Worm (Caenorhabditis elegans) whole organism, L1 larva: ENCODE measurements around the gene F52C12.6.

Experiments
- elt-3 ChIP-seq, 6 experiments: fragments of 150-350 bp in 1 of 6; sonication (generic microtip); optimal IDR thresholded peaks; 2 replicates each; lab custom pipeline; 2017 to 2018; ENCODE audit warnings: missing biosample characterization in 6 of 6, missing genetic modification characterization in 6 of 6, inconsistent platforms in 1 of 6
- isw-1 ChIP-seq: fragments of 200-800 bp; sonication (Bioruptor generic); IDR thresholded peaks from 2 replicates; pipeline ENCODE4 v1.3.6; 2022; ENCODE audit warnings: missing genetic modification characterization, missing compliant biosample characterization
- lin-13 ChIP-seq: fragments of 150-350 bp; optimal IDR thresholded peaks from 2 replicates; lab custom pipeline; 2014; ENCODE audit warnings: missing biosample characterization, missing genetic modification reagents, missing genetic modification characterization
- lin-15B ChIP-seq: fragments of 150-350 bp; sonication (generic microtip); optimal IDR thresholded peaks from 3 replicates; lab custom pipeline; 2014; ENCODE audit warnings: missing biosample characterization, missing genetic modification characterization
- lin-35 ChIP-seq, 2 experiments: fragments of 150-350 bp; optimal IDR thresholded peaks; 2 replicates each; lab custom pipeline; 2014; ENCODE audit warnings: missing biosample characterization in 2 of 2, missing genetic modification characterization in 2 of 2, missing genetic modification reagents in 2 of 2
- nhr-237 ChIP-seq: fragments of 150-350 bp; optimal IDR thresholded peaks from 2 replicates; lab custom pipeline; 2014; ENCODE audit warnings: missing biosample characterization, missing genetic modification characterization
- sup-37 ChIP-seq: fragments of 200-800 bp; sonication (Bioruptor generic); optimal IDR thresholded peaks from 2 replicates; lab custom pipeline; 2018; ENCODE audit warnings: mild to moderate bottlenecking, missing genetic modification characterization, missing compliant biosample characterization

DNA sequence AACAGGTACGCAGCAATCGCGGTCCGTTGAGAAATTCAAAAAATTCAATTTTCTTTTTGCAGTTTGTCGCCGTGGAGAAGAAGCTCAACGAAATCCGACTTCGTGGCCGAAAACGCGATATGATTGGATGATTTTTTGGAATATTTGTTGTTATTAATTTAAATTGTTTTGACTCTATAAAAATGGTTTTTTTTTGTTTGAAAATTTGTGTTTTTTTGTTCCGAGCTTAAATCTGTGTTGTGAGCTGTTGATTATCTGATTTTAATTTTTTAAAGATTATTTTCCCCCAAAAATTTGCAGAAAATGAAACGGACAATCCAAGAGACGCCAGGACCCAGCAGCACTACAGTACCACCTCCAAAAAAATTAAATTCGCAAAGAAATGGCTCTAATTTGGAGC is 3.0 kb downstream of the F52C12.6 start, which contains the start of gene tdpo-1:
- TF ChIP-seq elt-3 (tag; optimal IDR thresholded peaks at IDR 0.05; lab: Kevin White, UChicago) (no peak), nhr-237 (tag; lab: Kevin White, UChicago) (no peak), sup-37 (GFP tag; lab: Kevin White, UChicago) (no peak), lin-13 (GFP tag; lab: Kevin White, UChicago) (no peak), lin-15B (tag; lab: Kevin White, UChicago) (no peak), isw-1 (GFP tag; lab: Robert Waterston, UW) (no peak), lin-35 (GFP tag; optimal IDR thresholded peaks at IDR 0.05; lab: Kevin White, UChicago) (no peak)
